Worm (Caenorhabditis elegans) whole organism, L2 larva: ENCODE measurements around the gene C36E8.4.

ENCODE experiments used
- blmp-1 ChIP-seq: sonication (generic microtip); optimal IDR thresholded peaks from 2 replicates; lab custom pipeline; 2017; ENCODE audit warnings: missing genetic modification characterization, mild to moderate bottlenecking, missing compliant biosample characterization, antibody characterized with exemption, moderate library complexity; ENCODE audit not compliant: insufficient read depth
- fos-1 ChIP-seq: fragments of 150-350 bp; optimal IDR thresholded peaks from 2 replicates; lab custom pipeline; 2014; ENCODE audit warnings: missing biosample characterization, missing genetic modification characterization
- lsy-2 ChIP-seq, 2 experiments: fragments of 150-350 bp in 1 of 2; sonication (generic microtip) in 1 of 2; optimal IDR thresholded peaks; 2 replicates each; lab custom pipeline; 2014 to 2017; ENCODE audit warnings: missing biosample characterization in 2 of 2, missing genetic modification characterization in 2 of 2
- nhr-12 ChIP-seq: fragments of 150-350 bp; optimal IDR thresholded peaks from 2 replicates; lab custom pipeline; 2014; ENCODE audit warnings: missing biosample characterization, missing genetic modification characterization
- nhr-237 ChIP-seq: fragments of 150-350 bp; optimal IDR thresholded peaks from 2 replicates; lab custom pipeline; 2014; ENCODE audit warnings: missing biosample characterization, missing genetic modification characterization
- nhr-77 ChIP-seq: fragments of 150-350 bp; optimal IDR thresholded peaks from 2 replicates; lab custom pipeline; 2014; ENCODE audit warnings: missing biosample characterization, missing genetic modification characterization
- snpc-4 ChIP-seq: fragments of 150-350 bp; optimal IDR thresholded peaks from 2 replicates; lab custom pipeline; 2014; ENCODE audit warnings: missing biosample characterization, missing genetic modification characterization
- zag-1 ChIP-seq: fragments of 150-350 bp; optimal IDR thresholded peaks from 2 replicates; lab custom pipeline; 2014; ENCODE audit warnings: missing biosample characterization, missing genetic modification characterization
- ztf-11 ChIP-seq: sonication (generic microtip); optimal IDR thresholded peaks from 2 replicates; lab custom pipeline; 2017; ENCODE audit warnings: missing biosample characterization, missing genetic modification characterization

ce11 chrIII:4034984-4035383, 22.8 kb downstream of the C36E8.4 start:
- peak in 1 of 2 experiments; percentile 0 for TF ChIP-seq lsy-2 (tag; optimal IDR thresholded peaks at IDR 0.05; lab: Kevin White, UChicago)
- TF ChIP-seq blmp-1 (tag; lab: Kevin White, UChicago): no peak
- peak; percentile 24 for TF ChIP-seq zag-1
- no peak for TF ChIP-seq nhr-12 (tag; lab: Kevin White, UChicago)
- TF ChIP-seq nhr-237 (tag; lab: Kevin White, UChicago): no peak
- TF ChIP-seq nhr-77 (tag; lab: Kevin White, UChicago): no peak
- no peak for TF ChIP-seq snpc-4 (tag; lab: Kevin White, UChicago)
- no peak for TF ChIP-seq ztf-11 (tag; lab: Kevin White, UChicago)
- no peak for TF ChIP-seq fos-1 (tag; lab: Kevin White, UChicago)
